Fruit fly (Drosophila melanogaster) whole organism, embryonic: Measurements from ENCODE around the gene CG42671.

Experiments used
- CG10274 ChIP-seq: fragments of 200-800 bp; sonication (Bioruptor generic); optimal IDR thresholded peaks from 3 replicates; lab custom pipeline; 2017; ENCODE audit warnings: missing biosample characterization, mild to moderate bottlenecking, missing genetic modification characterization
- CG10959 ChIP-seq: fragments of 200-800 bp; sonication (Bioruptor generic); IDR thresholded peaks from 2 replicates; pipeline ENCODE4 v1.3.6; 2022; ENCODE audit warnings: missing biosample characterization, missing genetic modification characterization
- CG13287 ChIP-seq: fragments of 200-800 bp; sonication (Bioruptor generic); IDR thresholded peaks from 2 replicates; pipeline ENCODE4 v1.3.6; 2022; ENCODE audit warnings: missing biosample characterization, missing genetic modification characterization; ENCODE audit not compliant: partially characterized antibody
- CG13894 ChIP-seq: fragments of 200-800 bp; sonication (Bioruptor generic); optimal IDR thresholded peaks from 3 replicates; lab custom pipeline; 2018; ENCODE audit warnings: missing biosample characterization, mild to moderate bottlenecking, missing genetic modification characterization, moderate library complexity
- CG15696 ChIP-seq: fragments of 200-800 bp; sonication (Bioruptor generic); optimal IDR thresholded peaks from 2 replicates; lab custom pipeline; 2019; ENCODE audit warnings: missing biosample characterization, mild to moderate bottlenecking, missing genetic modification characterization, moderate library complexity
- CG16815 ChIP-seq: fragments of 200-800 bp; sonication (Bioruptor generic); optimal IDR thresholded peaks from 3 replicates; lab custom pipeline; 2017; ENCODE audit warnings: missing biosample characterization, mild to moderate bottlenecking, missing genetic modification characterization
- CG16863 ChIP-seq: fragments of 200-800 bp; sonication (Bioruptor generic); optimal IDR thresholded peaks from 3 replicates; lab custom pipeline; 2016; ENCODE audit warnings: missing biosample characterization, missing genetic modification characterization
- CG17385 ChIP-seq: fragments of 200-800 bp; sonication (Bioruptor generic); optimal IDR thresholded peaks from 3 replicates; lab custom pipeline; 2018; ENCODE audit warnings: missing biosample characterization, mild to moderate bottlenecking, missing genetic modification characterization
- CG2120 ChIP-seq: fragments of 200-800 bp; sonication (Bioruptor generic); optimal IDR thresholded peaks from 3 replicates; lab custom pipeline; 2016; ENCODE audit warnings: missing biosample characterization, missing genetic modification characterization
- CG2199 ChIP-seq: fragments of 200-800 bp; sonication (Bioruptor generic); IDR thresholded peaks from 3 replicates; pipeline ENCODE4 v1.3.6; 2022; ENCODE audit warnings: missing biosample characterization, missing genetic modification characterization
- CG31388 ChIP-seq: fragments of 200-800 bp; sonication (Bioruptor generic); optimal IDR thresholded peaks from 2 replicates; lab custom pipeline; 2016; ENCODE audit warnings: missing biosample characterization, missing genetic modification characterization
- CG32767 ChIP-seq: fragments of 200-800 bp; sonication (Bioruptor generic); IDR thresholded peaks from 2 replicates; pipeline ENCODE4 v1.3.6; 2022; ENCODE audit warnings: missing biosample characterization, missing genetic modification characterization
- CG33557 ChIP-seq: fragments of 200-800 bp; sonication (Bioruptor generic); optimal IDR thresholded peaks from 2 replicates; lab custom pipeline; 2019; ENCODE audit warnings: missing biosample characterization, mild to moderate bottlenecking, missing genetic modification characterization, moderate library complexity
- CG34376 ChIP-seq: fragments of 200-800 bp; sonication (Bioruptor generic); optimal IDR thresholded peaks from 2 replicates; lab custom pipeline; 2018; ENCODE audit warnings: missing biosample characterization, mild to moderate bottlenecking, missing genetic modification characterization
- CG4730 ChIP-seq: fragments of 200-800 bp; sonication (Bioruptor generic); IDR thresholded peaks from 2 replicates; pipeline ENCODE4 v1.3.6; 2022; ENCODE audit warnings: missing biosample characterization, missing genetic modification characterization
- CG6689 ChIP-seq: fragments of 200-800 bp; sonication (Bioruptor generic); IDR thresholded peaks from 2 replicates; pipeline ENCODE4 v1.3.6; 2022; ENCODE audit warnings: missing biosample characterization, missing genetic modification characterization
- CG7556 ChIP-seq: fragments of 200-800 bp; sonication (Bioruptor generic); optimal IDR thresholded peaks from 2 replicates; lab custom pipeline; 2017; ENCODE audit warnings: missing biosample characterization, mild to moderate bottlenecking, missing genetic modification characterization
- CG7928 ChIP-seq: fragments of 200-800 bp; sonication (Bioruptor generic); optimal IDR thresholded peaks from 2 replicates; lab custom pipeline; 2017; ENCODE audit warnings: missing biosample characterization, mild to moderate bottlenecking, missing genetic modification characterization
- D19A ChIP-seq: fragments of 200-800 bp; optimal IDR thresholded peaks from 3 replicates; lab custom pipeline; 2019; ENCODE audit warnings: missing biosample characterization, mild to moderate bottlenecking, missing genetic modification characterization, moderate library complexity
- Dip2 ChIP-seq: fragments of 200-800 bp; sonication (Bioruptor generic); IDR thresholded peaks from 2 replicates; pipeline ENCODE4 v1.3.6; 2022; ENCODE audit warnings: missing biosample characterization, missing genetic modification characterization
- Elba2 ChIP-seq: fragments of 200-800 bp; sonication (Bioruptor generic); optimal IDR thresholded peaks from 3 replicates; lab custom pipeline; 2016; ENCODE audit warnings: missing biosample characterization, missing genetic modification characterization
- H15 ChIP-seq: fragments of 200-800 bp; sonication (Bioruptor generic); IDR thresholded peaks from 3 replicates; pipeline ENCODE4 v1.3.6; 2022; ENCODE audit warnings: missing biosample characterization, missing genetic modification characterization
- HLH54F ChIP-seq: fragments of 200-800 bp; sonication (Bioruptor generic); optimal IDR thresholded peaks from 3 replicates; lab custom pipeline; 2016; ENCODE audit warnings: missing biosample characterization, missing genetic modification characterization
- Hmx ChIP-seq: fragments of 200-800 bp; sonication (Bioruptor generic); optimal IDR thresholded peaks from 2 replicates; lab custom pipeline; 2016; ENCODE audit warnings: missing biosample characterization, missing genetic modification characterization
- MBD-R2 ChIP-seq: fragments of 200-800 bp; sonication (Bioruptor generic); IDR thresholded peaks from 2 replicates; pipeline ENCODE4 v1.3.6; 2022; ENCODE audit warnings: missing biosample characterization, missing genetic modification characterization
- Nf-YA ChIP-seq: fragments of 200-800 bp; sonication (Bioruptor generic); IDR thresholded peaks from 2 replicates; pipeline ENCODE4 v1.3.6; 2022; ENCODE audit warnings: missing biosample characterization, missing genetic modification characterization
- NfI ChIP-seq: fragments of 200-800 bp; sonication (Bioruptor generic); optimal IDR thresholded peaks from 3 replicates; lab custom pipeline; 2018; ENCODE audit warnings: missing biosample characterization, mild to moderate bottlenecking, missing genetic modification characterization, moderate library complexity
- TFAM ChIP-seq: fragments of 200-800 bp; sonication (Bioruptor generic); optimal IDR thresholded peaks from 2 replicates; lab custom pipeline; 2017; ENCODE audit warnings: missing biosample characterization, missing genetic modification characterization, inconsistent platforms
- YL-1 ChIP-seq: fragments of 200-800 bp; sonication (Bioruptor generic); optimal IDR thresholded peaks from 3 replicates; lab custom pipeline; 2017; ENCODE audit warnings: missing biosample characterization, mild to moderate bottlenecking, missing genetic modification characterization
- chm ChIP-seq: fragments of 200-800 bp; sonication (Bioruptor generic); IDR thresholded peaks from 2 replicates; pipeline ENCODE4 v1.3.6; 2022; ENCODE audit warnings: missing biosample characterization, missing genetic modification characterization
- exex ChIP-seq: fragments of 200-800 bp; sonication (Bioruptor generic); optimal IDR thresholded peaks from 4 replicates; lab custom pipeline; 2018; ENCODE audit warnings: missing biosample characterization, mild to moderate bottlenecking, missing genetic modification characterization, moderate library complexity
- fd3F ChIP-seq: fragments of 200-800 bp; sonication (Bioruptor generic); optimal IDR thresholded peaks from 2 replicates; lab custom pipeline; 2018; ENCODE audit warnings: missing biosample characterization, mild to moderate bottlenecking, missing genetic modification characterization, moderate library complexity
- gcm ChIP-seq: fragments of 200-800 bp; sonication (Bioruptor generic); optimal IDR thresholded peaks from 2 replicates; lab custom pipeline; 2019; ENCODE audit warnings: missing biosample characterization, mild to moderate bottlenecking, missing genetic modification characterization, moderate library complexity
- gfzf ChIP-seq: fragments of 200-800 bp; sonication (Bioruptor generic); optimal IDR thresholded peaks from 2 replicates; lab custom pipeline; 2016; ENCODE audit warnings: missing biosample characterization, mild to moderate bottlenecking, missing genetic modification characterization, moderate library complexity
- gsb-n ChIP-seq: fragments of 200-800 bp; sonication (Bioruptor generic); optimal IDR thresholded peaks from 3 replicates; lab custom pipeline; 2018; ENCODE audit warnings: missing biosample characterization, mild to moderate bottlenecking, missing genetic modification characterization
- hb ChIP-seq: fragments of 200-800 bp; sonication (Bioruptor generic); IDR thresholded peaks from 3 replicates; pipeline ENCODE4 v1.3.6; 2022; ENCODE audit warnings: missing biosample characterization, missing genetic modification characterization; ENCODE audit not compliant: partially characterized antibody
- jigr1 ChIP-seq: fragments of 200-800 bp; sonication (Bioruptor generic); IDR thresholded peaks from 3 replicates; pipeline ENCODE4 v1.3.6; 2022; ENCODE audit warnings: missing biosample characterization, missing genetic modification characterization
- lilli ChIP-seq: fragments of 200-800 bp; sonication (Bioruptor generic); optimal IDR thresholded peaks from 3 replicates; lab custom pipeline; 2016; ENCODE audit warnings: missing biosample characterization, missing genetic modification characterization
- lov ChIP-seq, 2 experiments: fragments of 200-800 bp in 1 of 2; fragments of >200 bp in 1 of 2; sonication (Bioruptor generic) in 1 of 2; IDR thresholded peaks in 1 of 2; optimal IDR thresholded peaks in 1 of 2; 2 replicates in 1 of 2; 3 replicates in 1 of 2; pipeline versions ENCODE4 v1.3.6 to Lab custom; 2017 to 2022; ENCODE audit warnings: missing biosample characterization in 1 of 2, missing genetic modification characterization in 1 of 2
- nerfin-1 ChIP-seq: fragments of 200-800 bp; sonication (Bioruptor generic); optimal IDR thresholded peaks from 3 replicates; lab custom pipeline; 2019; ENCODE audit warnings: missing biosample characterization, mild to moderate bottlenecking, missing genetic modification characterization, moderate library complexity
- org-1 ChIP-seq: fragments of 200-800 bp; sonication (Bioruptor generic); optimal IDR thresholded peaks from 2 replicates; lab custom pipeline; 2017; ENCODE audit warnings: missing biosample characterization, missing genetic modification characterization
- phol ChIP-seq: fragments of 200-800 bp; sonication (Bioruptor generic); optimal IDR thresholded peaks from 3 replicates; lab custom pipeline; 2018; ENCODE audit warnings: missing biosample characterization, mild to moderate bottlenecking, missing genetic modification characterization, moderate library complexity
- pnt ChIP-seq: fragments of 200-800 bp; sonication (Bioruptor generic); optimal IDR thresholded peaks from 3 replicates; lab custom pipeline; 2016; ENCODE audit warnings: missing biosample characterization, missing genetic modification characterization
- salm ChIP-seq: fragments of 200-800 bp; sonication (Bioruptor generic); optimal IDR thresholded peaks from 2 replicates; lab custom pipeline; 2018; ENCODE audit warnings: missing biosample characterization, mild to moderate bottlenecking, missing genetic modification characterization
- sd ChIP-seq: fragments of 200-800 bp; sonication (Bioruptor generic); optimal IDR thresholded peaks from 3 replicates; lab custom pipeline; 2018; ENCODE audit warnings: missing biosample characterization, mild to moderate bottlenecking, missing genetic modification characterization, moderate library complexity
- sqz ChIP-seq: fragments of 200-800 bp; sonication (Bioruptor generic); optimal IDR thresholded peaks from 3 replicates; lab custom pipeline; 2018; ENCODE audit warnings: missing biosample characterization, mild to moderate bottlenecking, missing genetic modification characterization
- ttk ChIP-seq: fragments of 200-800 bp; sonication (Bioruptor generic); IDR thresholded peaks from 2 replicates; pipeline ENCODE4 v2.1.2; 2022; ENCODE audit warnings: missing biosample characterization, missing genetic modification characterization
- zen2 ChIP-seq: fragments of 200-800 bp; sonication (Bioruptor generic); IDR thresholded peaks from 3 replicates; pipeline ENCODE4 v1.3.6; 2022; ENCODE audit warnings: missing biosample characterization, missing genetic modification characterization; ENCODE audit not compliant: partially characterized antibody

Gene CG42671

DNA sequence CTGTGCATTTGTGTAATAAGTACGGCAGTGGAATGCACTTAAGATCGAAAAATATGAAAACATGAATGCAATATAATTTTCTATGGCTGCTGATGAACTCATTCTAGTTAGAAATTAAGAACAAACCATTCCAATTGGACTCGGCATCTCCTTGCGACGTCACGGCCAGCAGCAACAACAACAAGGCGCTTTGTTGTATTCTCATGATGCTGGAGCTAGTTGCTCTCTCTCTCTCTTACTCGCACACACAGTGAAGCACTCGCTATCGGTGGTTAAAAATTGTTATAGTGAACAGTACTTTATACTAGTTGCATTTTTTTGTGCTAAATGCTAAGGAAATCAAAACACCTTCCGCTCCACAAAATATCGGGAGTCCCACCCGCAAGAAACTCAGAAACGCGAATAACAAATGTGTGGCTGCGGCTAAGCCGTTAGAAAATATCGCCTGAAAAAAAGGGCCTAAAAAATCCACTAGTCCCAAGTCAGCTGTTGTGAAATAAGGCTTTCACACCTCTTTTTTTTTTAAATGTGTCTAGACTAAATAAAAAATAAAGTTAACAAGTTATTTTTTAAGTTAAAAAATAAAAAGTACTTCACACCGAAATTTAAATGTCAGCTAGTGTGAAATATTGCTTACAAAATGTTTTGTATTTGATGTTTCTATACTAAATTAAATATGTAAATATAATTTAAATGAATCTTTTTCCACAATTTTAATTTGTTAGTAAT, 8.5 kb upstream of the CG42671 start, which contains the start of gene Plod (continued):
- TF ChIP-seq gcm (GFP tag; lab: Kevin White, UChicago): peak; percentile 13
- TF ChIP-seq NfI (GFP tag; lab: Kevin White, UChicago): peak; percentile 34
- TF ChIP-seq CG6689 (GFP tag; lab: Robert Waterston, UW): peak; percentile 47
- no peak for TF ChIP-seq CG33557
- no peak for TF ChIP-seq CG4730
- TF ChIP-seq hb (GFP tag; lab: Robert Waterston, UW): no peak; the same call in 2 of the 3 replicates
- TF ChIP-seq YL-1 (GFP tag; lab: Kevin White, UChicago): peak; percentile 63
- TF ChIP-seq CG13894: peak; percentile 56
- TF ChIP-seq CG10959 (GFP tag; lab: Robert Waterston, UW): no peak
- TF ChIP-seq CG7928 (GFP tag; lab: Kevin White, UChicago): peak; percentile 9
- no peak; the same call in 2 of the 3 replicates for TF ChIP-seq jigr1 (GFP tag; lab: Robert Waterston, UW)
- peak; percentile 62 for TF ChIP-seq phol (tag; lab: Kevin White, UChicago)
- no peak for TF ChIP-seq ttk
- peak; percentile 22 for TF ChIP-seq nerfin-1 (tag; lab: Kevin White, UChicago)
- TF ChIP-seq gfzf (GFP tag; lab: Kevin White, UChicago): peak; percentile 93
- TF ChIP-seq Nf-YA (GFP tag; lab: Robert Waterston, UW): no peak; the same call in 1 of the 2 replicates
- TF ChIP-seq Elba2 (GFP tag; lab: Kevin White, UChicago): no peak
- no peak for TF ChIP-seq TFAM (GFP tag; lab: Kevin White, UChicago)
- no peak for TF ChIP-seq CG16863 (GFP tag; lab: Kevin White, UChicago)
- no peak for TF ChIP-seq zen2 (GFP tag; lab: Robert Waterston, UW)
- peak; percentile 55 for TF ChIP-seq sqz (GFP tag; lab: Kevin White, UChicago)
- peak; percentile 66 for TF ChIP-seq CG2120
- TF ChIP-seq CG2199: peak; percentile 82; the same call in 1 of the 3 replicates
- TF ChIP-seq CG32767 (GFP tag; lab: Robert Waterston, UW): 0 out of 2 replicates have a peak, but pooled peaks have one; percentile 25
- no peak for TF ChIP-seq CG16815 (GFP tag; lab: Kevin White, UChicago)
- no peak for TF ChIP-seq lov (optimal IDR thresholded peaks at IDR 0.05; lab: Kevin White, UChicago)
- TF ChIP-seq lov (GFP tag; IDR thresholded peaks at IDR 0.05; lab: Robert Waterston, UW): no peak
- TF ChIP-seq CG34376 (GFP tag; lab: Kevin White, UChicago): peak; percentile 53
- TF ChIP-seq org-1 (GFP tag; lab: Kevin White, UChicago): no peak
- no peak; the same call in none of the 2 replicates for TF ChIP-seq CG13287 (GFP tag; lab: Robert Waterston, UW)
- peak; percentile 19 for TF ChIP-seq CG17385 (GFP tag; lab: Kevin White, UChicago)
- peak; percentile 28 for TF ChIP-seq HLH54F (GFP tag; lab: Kevin White, UChicago)
- TF ChIP-seq MBD-R2 (GFP tag; lab: Robert Waterston, UW): peak; percentile 73
- TF ChIP-seq chm (GFP tag; lab: Robert Waterston, UW): peak; percentile 75
- TF ChIP-seq fd3F: peak; percentile 18
- no peak for TF ChIP-seq CG31388 (GFP tag; lab: Kevin White, UChicago)
- TF ChIP-seq lilli: peak; percentile 55
- TF ChIP-seq gsb-n (tag; lab: Kevin White, UChicago): peak; percentile 24
- TF ChIP-seq exex: no peak
- TF ChIP-seq sd (tag; lab: Kevin White, UChicago): peak; percentile 29
- TF ChIP-seq D19A (tag; lab: Kevin White, UChicago): peak; percentile 15
- TF ChIP-seq pnt (GFP tag; lab: Kevin White, UChicago): no peak
- no peak for TF ChIP-seq H15 (GFP tag; lab: Robert Waterston, UW)
- TF ChIP-seq CG7556 (GFP tag; lab: Kevin White, UChicago): peak; percentile 21
- TF ChIP-seq Dip2: no peak
- TF ChIP-seq Hmx: no peak
- TF ChIP-seq salm (tag; lab: Kevin White, UChicago): peak; percentile 5
- TF ChIP-seq CG10274 (GFP tag; lab: Kevin White, UChicago): no peak
- peak; percentile 25 for TF ChIP-seq CG15696
